Fruit fly (Drosophila melanogaster): ENCODE results near the gene CG17544.

Gene CG17544

dm6 chr2L:19363530-19363929 lies 34.8 kb downstream of the CG17544 start:
- TF ChIP-seq Smox (GFP tag; optimal IDR thresholded peaks at IDR 0.05) = peak; percentile 22
- peak; percentile 70 for TF ChIP-seq Eip78C (GFP tag)
- TF ChIP-seq Ets96B (tag; optimal IDR thresholded peaks at IDR 0.05) = no peak
- peak; percentile 90 for TF ChIP-seq dsx (GFP tag; optimal IDR thresholded peaks at IDR 0.05; ENCODE audit: poor library complexity, severe bottlenecking)
- TF ChIP-seq CG8319 (GFP tag; optimal IDR thresholded peaks at IDR 0.05) = no peak
- TF ChIP-seq Met (GFP tag; optimal IDR thresholded peaks at IDR 0.05) = peak; percentile 29
- TF ChIP-seq esn (GFP tag; optimal IDR thresholded peaks at IDR 0.05) = peak; percentile 31
- TF ChIP-seq acj6 (GFP tag; optimal IDR thresholded peaks at IDR 0.05) = no peak
- TF ChIP-seq CG6808 (GFP tag; optimal IDR thresholded peaks at IDR 0.05) = peak; percentile 8
- no peak for TF ChIP-seq net (GFP tag; optimal IDR thresholded peaks at IDR 0.05)
- TF ChIP-seq CG4318 (GFP tag; optimal IDR thresholded peaks at IDR 0.05) = no peak
- no peak for TF ChIP-seq CG11762 (GFP tag; optimal IDR thresholded peaks at IDR 0.05; ENCODE audit: insufficient read depth)
- TF ChIP-seq CG6163 (GFP tag; IDR thresholded peaks at IDR 0.05) = 0 out of 3 replicates have a peak, but pooled peaks have one; percentile 6
- peak; percentile 22 for TF ChIP-seq CG1621 (tag; optimal IDR thresholded peaks at IDR 0.05)
- peak; percentile 11 for TF ChIP-seq CG10631 (GFP tag; optimal IDR thresholded peaks at IDR 0.05)
- TF ChIP-seq CG6854 (GFP tag; optimal IDR thresholded peaks at IDR 0.05) = no peak
- peak; percentile 60 for TF ChIP-seq fkh (GFP tag; optimal IDR thresholded peaks at IDR 0.05)
- peak; percentile 25 for TF ChIP-seq CG32006 (GFP tag; optimal IDR thresholded peaks at IDR 0.05)
- TF ChIP-seq svp (GFP tag) = peak; percentile 70
- peak; percentile 11 for TF ChIP-seq Hr4 (GFP tag; optimal IDR thresholded peaks at IDR 0.05)
- TF ChIP-seq Hr39 (GFP tag; optimal IDR thresholded peaks at IDR 0.05) = no peak
- TF ChIP-seq fd85E (GFP tag; optimal IDR thresholded peaks at IDR 0.05) = no peak
- TF ChIP-seq eg (GFP tag; IDR thresholded peaks at IDR 0.05) = 0 out of 3 replicates have a peak, but pooled peaks have one; percentile 31
- TF ChIP-seq Sox102F (GFP tag; optimal IDR thresholded peaks at IDR 0.05) = peak; percentile 41
- peak; percentile 14 for TF ChIP-seq CG31627 (GFP tag; optimal IDR thresholded peaks at IDR 0.05)
- TF ChIP-seq CG3919 (GFP tag; optimal IDR thresholded peaks at IDR 0.05) = peak; percentile 67

- TF ChIP-seq CG10669 (GFP tag; optimal IDR thresholded peaks at IDR 0.05) (no peak), Blimp-1 (GFP tag; optimal IDR thresholded peaks at IDR 0.05) (no peak), CG4318 (GFP tag; optimal IDR thresholded peaks at IDR 0.05) (no peak), svp (GFP tag) (peak; percentile 74), Sox15 (GFP tag; optimal IDR thresholded peaks at IDR 0.05) (no peak), CG8319 (GFP tag; optimal IDR thresholded peaks at IDR 0.05) (no peak), Eip93F (GFP tag; optimal IDR thresholded peaks at IDR 0.05) (no peak), net (GFP tag; optimal IDR thresholded peaks at IDR 0.05) (no peak), CG34406 (GFP tag; optimal IDR thresholded peaks at IDR 0.05) (no peak), Gug (GFP tag; IDR thresholded peaks at IDR 0.05) (no peak), CG6854 (GFP tag; optimal IDR thresholded peaks at IDR 0.05) (peak; percentile 18), pdm3 (GFP tag; optimal IDR thresholded peaks at IDR 0.05) (no peak), ss (GFP tag; optimal IDR thresholded peaks at IDR 0.05) (no peak), Eip78C (GFP tag) (peak; percentile 27), Eip75B (GFP tag; optimal IDR thresholded peaks at IDR 0.05) (no peak), CG6163 (GFP tag; IDR thresholded peaks at IDR 0.05) (no peak), CG15336 (GFP tag; IDR thresholded peaks at IDR 0.05) (no peak)
Measured at dm6 chr2L:19362734-19363363, 35.4 kb downstream of the CG17544 start, which contains the start of gene dnt. dnt (minus strand) TSS chr2L:19363227.

DNA sequence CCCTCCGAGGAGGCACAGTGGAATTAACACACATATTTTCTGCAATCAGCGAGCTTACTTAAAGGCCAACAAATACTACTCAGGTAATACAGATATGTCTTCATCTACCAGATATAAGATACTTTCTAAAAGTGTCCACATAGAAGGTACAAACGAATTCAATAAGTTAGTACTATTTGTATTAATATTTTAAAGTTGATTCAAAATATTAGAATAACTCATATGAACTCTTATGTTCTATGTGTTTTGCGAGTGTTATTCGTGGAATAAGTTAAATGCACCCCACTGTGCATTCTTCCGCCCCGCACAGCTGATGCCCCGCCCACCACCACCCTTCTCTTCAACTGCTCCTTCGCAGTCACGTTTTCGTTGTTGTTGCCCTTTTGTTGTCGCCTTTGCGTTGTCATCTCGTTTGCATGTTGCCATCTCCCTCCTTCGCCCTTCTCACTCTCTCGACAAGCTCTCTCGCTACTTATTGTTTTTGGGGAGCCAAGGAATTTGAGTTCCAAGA lies 36.6 kb downstream of the CG17544 start:
- TF ChIP-seq topi (GFP tag; optimal IDR thresholded peaks at IDR 0.05) = peak; percentile 79
- TF ChIP-seq fkh (GFP tag; optimal IDR thresholded peaks at IDR 0.05) = no peak
- TF ChIP-seq achi (GFP tag; optimal IDR thresholded peaks at IDR 0.05) = peak; percentile 75
- no peak for TF ChIP-seq Hr38 (GFP tag; optimal IDR thresholded peaks at IDR 0.05)
- peak; percentile 63 for TF ChIP-seq Blimp-1 (GFP tag; optimal IDR thresholded peaks at IDR 0.05)
- TF ChIP-seq CG3032 (tag; optimal IDR thresholded peaks at IDR 0.05) = peak; percentile 63
- TF ChIP-seq Lpt (GFP tag; optimal IDR thresholded peaks at IDR 0.05) = peak; percentile 40
- TF ChIP-seq CG11902 (GFP tag; optimal IDR thresholded peaks at IDR 0.05) = peak; percentile 67
- TF ChIP-seq cyc (GFP tag; optimal IDR thresholded peaks at IDR 0.05) = peak; percentile 70
- TF ChIP-seq acj6 (GFP tag; optimal IDR thresholded peaks at IDR 0.05) = peak; percentile 80
- TF ChIP-seq CG16779 (tag; optimal IDR thresholded peaks at IDR 0.05) = no peak
- TF ChIP-seq Hr4 (GFP tag; optimal IDR thresholded peaks at IDR 0.05) = peak; percentile 41
- peak; percentile 59 for TF ChIP-seq CG6808 (GFP tag; optimal IDR thresholded peaks at IDR 0.05)
- peak; percentile 50 for TF ChIP-seq spab (GFP tag; optimal IDR thresholded peaks at IDR 0.05)
- peak; percentile 64 for TF ChIP-seq CG15336 (GFP tag; IDR thresholded peaks at IDR 0.05)
- peak; percentile 62 for TF ChIP-seq net (GFP tag; optimal IDR thresholded peaks at IDR 0.05)
- peak; percentile 73 for TF ChIP-seq Eip75B (GFP tag; optimal IDR thresholded peaks at IDR 0.05)
- peak; percentile 78 for TF ChIP-seq Hr39 (GFP tag; optimal IDR thresholded peaks at IDR 0.05)
- TF ChIP-seq CG8319 (GFP tag; optimal IDR thresholded peaks at IDR 0.05) = peak; percentile 67
- TF ChIP-seq CG6276 (GFP tag; optimal IDR thresholded peaks at IDR 0.05) = no peak
- peak; percentile 71 for TF ChIP-seq CG34406 (GFP tag; optimal IDR thresholded peaks at IDR 0.05)
- peak; percentile 82 for TF ChIP-seq Smox (GFP tag; optimal IDR thresholded peaks at IDR 0.05)

Data from whole organism, prepupa.